Worm (Caenorhabditis elegans): ENCODE data around the gene F53B1.3.

Gene F53B1.3

ce11 chrX:2130141-2130540, 24.7 kb downstream of the F53B1.3 start, which contains the start of gene F53B1.8:
Gene F53B1.8 (minus strand): TSS chrX:2130241.
- no peak for TF ChIP-seq ceh-27 (GFP tag; optimal IDR thresholded peaks at IDR 0.05)
- TF ChIP-seq nhr-179 (tag; optimal IDR thresholded peaks at IDR 0.05) = no peak
- TF ChIP-seq mxl-1 (tag; optimal IDR thresholded peaks at IDR 0.05) = no peak
- no peak for TF ChIP-seq aptf-2 (GFP tag; conservative IDR thresholded peaks at IDR 0.05)
- TF ChIP-seq K12H6.12 (tag; optimal IDR thresholded peaks at IDR 0.05) = no peak
- no peak for TF ChIP-seq mcd-1 (GFP tag; IDR thresholded peaks at IDR 0.05)
- TF ChIP-seq madf-10 (tag; optimal IDR thresholded peaks at IDR 0.05) = no peak

ce11 chrX:2131650-2132049, 26.2 kb downstream of the F53B1.3 start, which contains the start of gene F53B1.9:
Gene F53B1.9 (minus strand): TSS chrX:2131844.
- no peak for TF ChIP-seq nfyb-1 (GFP tag; IDR thresholded peaks at IDR 0.05)
- TF ChIP-seq snpc-3.4 (tag; optimal IDR thresholded peaks at IDR 0.05) = no peak
- no peak for TF ChIP-seq nhr-27 (tag; optimal IDR thresholded peaks at IDR 0.05)
- no peak for TF ChIP-seq rpc-1 (optimal IDR thresholded peaks at IDR 0.05)
- no peak for TF ChIP-seq rpc-1 (tag; optimal IDR thresholded peaks at IDR 0.05)
- TF ChIP-seq C06A6.2 (GFP tag; conservative IDR thresholded peaks at IDR 0.05) = no peak
- no peak for TF ChIP-seq lin-40 (tag; optimal IDR thresholded peaks at IDR 0.05)

DNA sequence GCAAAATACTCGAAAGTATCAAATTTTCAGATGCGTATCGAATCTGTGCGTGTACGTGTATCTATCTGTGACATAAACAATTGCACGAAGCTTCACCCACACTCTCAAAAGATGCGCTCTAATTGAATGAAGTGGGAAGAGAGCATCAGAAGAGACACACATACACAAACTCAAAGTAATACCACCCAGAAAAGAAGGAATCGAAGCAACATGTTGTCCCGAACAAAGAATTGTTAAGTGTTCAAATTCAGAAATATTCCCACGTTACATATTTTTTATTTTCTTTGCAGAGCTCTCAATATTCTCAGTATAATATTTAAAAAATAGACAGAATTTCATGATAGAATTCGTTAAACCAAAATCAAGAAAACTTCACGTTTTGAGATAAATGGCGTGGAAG, 31.5 kb downstream of the F53B1.3 start:
- TF ChIP-seq madf-6 (GFP tag; IDR thresholded peaks at IDR 0.05) (no peak), Y56A3A.18 (GFP tag; IDR thresholded peaks at IDR 0.05) (no peak), athp-1 (tag; optimal IDR thresholded peaks at IDR 0.05) (no peak)

- TF ChIP-seq F33H1.4 (GFP tag; IDR thresholded peaks at IDR 0.05) (no peak), F39B2.1 (GFP tag; IDR thresholded peaks at IDR 0.05) (no peak), unc-62 (GFP tag; optimal IDR thresholded peaks at IDR 0.05) (no peak), Y53F4B.3 (GFP tag; IDR thresholded peaks at IDR 0.05) (no peak), sptf-2 (GFP tag; optimal IDR thresholded peaks at IDR 0.05) (no peak), Y67H2A.10 (GFP tag; conservative IDR thresholded peaks at IDR 0.05) (no peak), snpc-1.1 (tag; optimal IDR thresholded peaks at IDR 0.05; ENCODE audit: insufficient read depth) (no peak), B0035.1 (tag; optimal IDR thresholded peaks at IDR 0.05) (no peak), B0336.3 (GFP tag; IDR thresholded peaks at IDR 0.05) (no peak), repo-1 (tag; optimal IDR thresholded peaks at IDR 0.05) (no peak), F57C9.4 (tag; optimal IDR thresholded peaks at IDR 0.05) (no peak), hlh-26 (GFP tag; conservative IDR thresholded peaks at IDR 0.05) (no peak), mxl-1 (tag; optimal IDR thresholded peaks at IDR 0.05) (no peak), gei-17 (GFP tag; optimal IDR thresholded peaks at IDR 0.05) (no peak), let-526 (GFP tag; IDR thresholded peaks at IDR 0.05) (no peak), dox-1 (GFP tag; IDR thresholded peaks at IDR 0.05) (no peak), egrh-3 (GFP tag; IDR thresholded peaks at IDR 0.05) (no peak), nfya-2 (GFP tag; IDR thresholded peaks at IDR 0.05) (no peak)
Measured at ce11 chrX:2138923-2139322, 33.5 kb downstream of the F53B1.3 start.

ce11 chrX:2140610-2141009, 35.2 kb downstream of the F53B1.3 start:
- TF ChIP-seq egl-18 (GFP tag; IDR thresholded peaks at IDR 0.05) (0 out of 2 replicates have a peak, but pooled peaks have one; percentile 19), dox-1 (GFP tag; IDR thresholded peaks at IDR 0.05) (no peak), Y95B8A.8 (GFP tag; IDR thresholded peaks at IDR 0.05) (no peak)

Measured in whole organism, young adult.